Worm (Caenorhabditis elegans) whole organism, L3 larva: Measurements from ENCODE around the gene M04B2.4.

Experiments
- egl-27 ChIP-seq: sonication (generic microtip); optimal IDR thresholded peaks from 4 replicates; lab custom pipeline; 2017; ENCODE audit warnings: missing biosample characterization, missing genetic modification reagents, missing genetic modification characterization
- fkh-2 ChIP-seq: fragments of 150-350 bp; optimal IDR thresholded peaks from 2 replicates; lab custom pipeline; 2014; ENCODE audit warnings: missing biosample characterization, missing genetic modification reagents, missing genetic modification characterization
- nhr-77 ChIP-seq: fragments of 150-350 bp; optimal IDR thresholded peaks from 2 replicates; lab custom pipeline; 2014; ENCODE audit warnings: missing biosample characterization, missing genetic modification characterization

ce11 chrIV:11494924-11495323, 25.9 kb downstream of the M04B2.4 start:
- TF ChIP-seq egl-27 (tag; lab: Kevin White, UChicago) (no peak), fkh-2 (no peak), nhr-77 (tag; lab: Kevin White, UChicago) (no peak)
